Fruit fly (Drosophila melanogaster): Measurements from ENCODE around the gene CG14275.
A peak's percentile ranks its signal among the peaks of the same experiment; 100 is the strongest.

The CG14275 gene

dm6 chr2L:8362273-8362954 is 35.2 kb downstream of the CG14275 start, which contains the start of gene CG7627 (continued):
- TF ChIP-seq otp (GFP tag; IDR thresholded peaks at IDR 0.05) (0 out of 3 replicates have a peak, but pooled peaks have one; percentile 59), Meics (GFP tag; optimal IDR thresholded peaks at IDR 0.05) (peak; percentile 84), CG30403 (GFP tag; optimal IDR thresholded peaks at IDR 0.05) (peak; percentile 83), CG3838 (GFP tag; optimal IDR thresholded peaks at IDR 0.05) (no peak), Hr39 (optimal IDR thresholded peaks at IDR 0.05) (no peak), CG15011 (GFP tag; optimal IDR thresholded peaks at IDR 0.05) (peak; percentile 1), PHDP (tag; optimal IDR thresholded peaks at IDR 0.05) (peak; percentile 68), CG31388 (GFP tag; optimal IDR thresholded peaks at IDR 0.05) (no peak), tio (GFP tag; optimal IDR thresholded peaks at IDR 0.05) (peak; percentile 69), CG32767 (GFP tag; IDR thresholded peaks at IDR 0.05) (peak; percentile 64; the same call in 1 of the 2 replicates), h (optimal IDR thresholded peaks at IDR 0.05) (no peak), lola (GFP tag; optimal IDR thresholded peaks at IDR 0.05) (peak in 1 of 3 experiments; percentile 43), Dbx (GFP tag; IDR thresholded peaks at IDR 0.05) (peak; percentile 85), gcm (GFP tag; optimal IDR thresholded peaks at IDR 0.05) (peak; percentile 48), CG9932 (GFP tag; IDR thresholded peaks at IDR 0.05) (peak; percentile 83), CTCF (GFP tag; optimal IDR thresholded peaks at IDR 0.05) (no peak), tll (GFP tag; optimal IDR thresholded peaks at IDR 0.05) (no peak), Trl (optimal IDR thresholded peaks at IDR 0.05) (no peak), Trl (GFP tag; optimal IDR thresholded peaks at IDR 0.05) (peak; percentile 71), gsb (GFP tag; IDR thresholded peaks at IDR 0.05) (peak; percentile 43; the same call in 1 of the 2 replicates), Eip74EF (GFP tag; optimal IDR thresholded peaks at IDR 0.05) (peak in 1 of 2 experiments; percentile 41), Dip3 (GFP tag; optimal IDR thresholded peaks at IDR 0.05) (peak; percentile 73), CG9437 (GFP tag; optimal IDR thresholded peaks at IDR 0.05) (peak; percentile 67), gsb-n (tag; optimal IDR thresholded peaks at IDR 0.05) (peak; percentile 19), MTF-1 (GFP tag; optimal IDR thresholded peaks at IDR 0.05; ENCODE audit: borderline replicate concordance) (peak; percentile 29), CG15696 (tag; optimal IDR thresholded peaks at IDR 0.05) (peak; percentile 65), tx (GFP tag; optimal IDR thresholded peaks at IDR 0.05) (peak; percentile 57), Vsx1 (GFP tag; optimal IDR thresholded peaks at IDR 0.05) (peak; percentile 19), NfI (GFP tag; optimal IDR thresholded peaks at IDR 0.05) (peak; percentile 52), CG30431 (GFP tag; optimal IDR thresholded peaks at IDR 0.05) (peak; percentile 11), CG1792 (GFP tag; optimal IDR thresholded peaks at IDR 0.05) (peak; percentile 43), unc-4 (GFP tag; IDR thresholded peaks at IDR 0.05; ENCODE audit: partially characterized antibody) (no peak), CG8478 (optimal IDR thresholded peaks at IDR 0.05) (no peak), HmgD (GFP tag; optimal IDR thresholded peaks at IDR 0.05) (peak; percentile 65), CG17186 (GFP tag; optimal IDR thresholded peaks at IDR 0.05) (no peak), Hsf (GFP tag; optimal IDR thresholded peaks at IDR 0.05) (peak; percentile 74), CG11085 (GFP tag; IDR thresholded peaks at IDR 0.05) (peak; percentile 72; the same call in 1 of the 2 replicates), CG11456 (GFP tag; IDR thresholded peaks at IDR 0.05) (peak; percentile 88), Gsc (GFP tag; IDR thresholded peaks at IDR 0.05) (no peak), CG10366 (GFP tag; IDR thresholded peaks at IDR 0.05) (peak; percentile 73), gfzf (GFP tag; optimal IDR thresholded peaks at IDR 0.05) (no peak), gem (tag; optimal IDR thresholded peaks at IDR 0.05) (peak; percentile 83), nau (GFP tag; optimal IDR thresholded peaks at IDR 0.05) (peak; percentile 34), vnd (GFP tag; IDR thresholded peaks at IDR 0.05; ENCODE audit: partially characterized antibody) (no peak), D19A (tag; optimal IDR thresholded peaks at IDR 0.05) (peak; percentile 33), MBD-R2 (GFP tag; IDR thresholded peaks at IDR 0.05) (no peak; the same call in 1 of the 2 replicates), CG4328 (GFP tag; optimal IDR thresholded peaks at IDR 0.05) (peak; percentile 57), chif (GFP tag; optimal IDR thresholded peaks at IDR 0.05) (peak; percentile 56 to 76), ci (GFP tag; IDR thresholded peaks at IDR 0.05) (peak; percentile 67; the same call in 2 of the 3 replicates), CG14965 (GFP tag; optimal IDR thresholded peaks at IDR 0.05; ENCODE audit: borderline replicate concordance) (no peak)

All from whole organism, embryonic.